Fruit fly (Drosophila melanogaster): ENCODE data around the gene sky.
A peak's percentile ranks its signal among the peaks of the same experiment; 100 is the strongest.

sky gene

DNA sequence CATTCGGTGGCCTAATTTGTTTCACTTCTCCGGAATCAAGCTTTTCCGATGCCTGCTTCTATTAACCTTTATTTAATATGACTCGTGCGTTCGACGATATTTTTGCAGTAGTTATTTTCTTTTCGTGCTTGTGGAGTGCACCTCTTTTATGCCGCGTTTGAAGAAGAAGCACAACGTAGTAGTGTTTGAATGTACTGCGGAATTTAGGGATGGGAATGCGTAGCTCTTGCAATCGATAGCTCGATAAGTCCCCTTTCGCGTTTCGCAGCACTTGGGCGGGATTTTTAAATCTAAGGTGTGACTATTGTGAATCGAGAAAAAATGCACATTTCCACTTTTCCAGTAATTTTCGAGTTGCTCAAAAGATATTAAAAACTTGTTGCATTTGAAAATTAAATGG lies at the start of gene sky, which contains the start of gene CG43739:
sky (minus strand) TSS at position 199 of the 400 bp plus-strand sequence.
CG43739 (minus strand) TSS at position 199 of the 400 bp plus-strand sequence.
- TF ChIP-seq CG4496 (GFP tag; IDR thresholded peaks at IDR 0.05) (0 out of 3 replicates have a peak, but pooled peaks have one; percentile 6), CG34367 (tag; optimal IDR thresholded peaks at IDR 0.05) (no peak), gl (tag; optimal IDR thresholded peaks at IDR 0.05) (no peak), CG17806 (tag; optimal IDR thresholded peaks at IDR 0.05) (no peak), CG8159 (tag; optimal IDR thresholded peaks at IDR 0.05) (no peak), CG13204 (GFP tag; optimal IDR thresholded peaks at IDR 0.05) (no peak), fd96Ca (GFP tag; IDR thresholded peaks at IDR 0.05) (no peak), CG12605 (GFP tag; IDR thresholded peaks at IDR 0.05) (no peak), Ets98B (GFP tag; IDR thresholded peaks at IDR 0.05) (peak; percentile 18; the same call in 1 of the 2 replicates)

DNA sequence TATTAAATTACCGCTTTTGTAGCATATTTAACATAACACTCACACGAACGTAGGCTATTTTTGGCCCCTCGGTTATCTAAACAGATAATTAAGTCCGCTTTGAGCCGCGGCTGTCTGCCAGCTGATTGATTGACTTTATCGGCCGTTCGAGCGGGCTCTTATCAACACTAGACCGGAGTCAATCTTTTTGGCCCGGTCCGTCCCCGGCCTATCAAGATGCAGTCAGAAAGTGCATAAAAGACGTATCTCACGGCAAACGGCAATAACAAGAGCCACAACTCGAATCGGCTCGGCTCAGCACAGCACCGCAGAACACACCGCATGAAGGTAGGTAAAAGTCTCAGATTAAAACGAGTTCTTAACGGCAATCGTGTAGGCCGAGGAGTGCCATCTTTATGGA lies 46.3 kb upstream of the sky start:
- no peak for TF ChIP-seq fd96Ca (GFP tag; IDR thresholded peaks at IDR 0.05)
- 0 out of 3 replicates have a peak, but pooled peaks have one; percentile 27 for TF ChIP-seq CG4496 (GFP tag; IDR thresholded peaks at IDR 0.05)
- TF ChIP-seq CG13204 (GFP tag; optimal IDR thresholded peaks at IDR 0.05): peak; percentile 9
- TF ChIP-seq CG10348 (GFP tag; IDR thresholded peaks at IDR 0.05): no peak
- peak; percentile 3 for TF ChIP-seq gl (tag; optimal IDR thresholded peaks at IDR 0.05)
- TF ChIP-seq EcR (GFP tag; optimal IDR thresholded peaks at IDR 0.05): peak; percentile 72

DNA sequence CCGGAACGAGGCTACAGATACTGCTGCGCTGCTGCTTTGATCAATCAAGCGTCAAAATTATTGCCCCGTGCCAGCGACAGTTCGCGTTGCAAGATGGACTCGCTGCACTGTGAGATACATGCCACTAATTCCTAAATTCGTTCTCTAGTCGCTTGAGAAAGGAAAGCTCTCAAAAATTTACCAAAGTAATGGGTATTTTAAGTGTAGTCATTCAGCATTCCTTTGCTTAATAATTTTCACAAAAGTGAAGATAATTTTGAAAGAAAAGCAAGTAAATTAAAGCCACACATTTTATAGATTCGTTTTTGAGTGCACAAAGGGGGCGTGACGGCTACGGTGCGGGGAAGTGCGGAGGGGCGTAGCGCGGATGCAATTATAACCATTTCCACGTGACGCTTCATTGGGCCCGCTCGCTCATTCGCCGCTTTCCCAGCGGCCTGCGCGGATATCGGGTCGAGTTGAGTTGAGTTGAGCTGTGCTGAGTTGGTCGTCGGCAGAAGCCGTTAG lies 41.3 kb upstream of the sky start:
- TF ChIP-seq CG13204 (GFP tag; optimal IDR thresholded peaks at IDR 0.05): no peak
- no peak for TF ChIP-seq D1 (tag; optimal IDR thresholded peaks at IDR 0.05)
- no peak for TF ChIP-seq Snoo (tag; optimal IDR thresholded peaks at IDR 0.05)
- no peak for TF ChIP-seq Pif1B (GFP tag; optimal IDR thresholded peaks at IDR 0.05)
- no peak for TF ChIP-seq CG12605 (GFP tag; IDR thresholded peaks at IDR 0.05)
- TF ChIP-seq CG32121 (GFP tag; IDR thresholded peaks at IDR 0.05): no peak
- peak; percentile 30 for TF ChIP-seq CG14655 (GFP tag; optimal IDR thresholded peaks at IDR 0.05)
- TF ChIP-seq Ets98B (GFP tag; IDR thresholded peaks at IDR 0.05): peak; percentile 33; the same call in 1 of the 2 replicates
- peak; percentile 29 for TF ChIP-seq CG8301 (tag; optimal IDR thresholded peaks at IDR 0.05)
- no peak for TF ChIP-seq CG15710 (tag; optimal IDR thresholded peaks at IDR 0.05)
- TF ChIP-seq CG10348 (GFP tag; IDR thresholded peaks at IDR 0.05): no peak
- TF ChIP-seq gl (tag; optimal IDR thresholded peaks at IDR 0.05): no peak
- TF ChIP-seq CG17806 (tag; optimal IDR thresholded peaks at IDR 0.05): no peak
- TF ChIP-seq CG4496 (GFP tag; IDR thresholded peaks at IDR 0.05): no peak
- TF ChIP-seq CG8159 (tag; optimal IDR thresholded peaks at IDR 0.05): peak; percentile 2

dm6 chr2L:20957968-20958367 lies 39.2 kb upstream of the sky start:
- TF ChIP-seq CG14655 (GFP tag; optimal IDR thresholded peaks at IDR 0.05) (no peak), gl (tag; optimal IDR thresholded peaks at IDR 0.05) (no peak), Pif1B (GFP tag; optimal IDR thresholded peaks at IDR 0.05) (no peak), Pif1A (GFP tag; optimal IDR thresholded peaks at IDR 0.05) (no peak), fd96Ca (GFP tag; IDR thresholded peaks at IDR 0.05) (no peak), EcR (GFP tag; optimal IDR thresholded peaks at IDR 0.05) (no peak), CG12605 (GFP tag; IDR thresholded peaks at IDR 0.05) (no peak), CG32121 (GFP tag; IDR thresholded peaks at IDR 0.05) (no peak), CG9948 (tag; optimal IDR thresholded peaks at IDR 0.05) (no peak), CG15710 (tag; optimal IDR thresholded peaks at IDR 0.05) (no peak), CG8301 (tag; optimal IDR thresholded peaks at IDR 0.05) (no peak), CG4496 (GFP tag; IDR thresholded peaks at IDR 0.05) (no peak), Snoo (tag; optimal IDR thresholded peaks at IDR 0.05) (no peak), CG13204 (GFP tag; optimal IDR thresholded peaks at IDR 0.05) (no peak), CG17806 (tag; optimal IDR thresholded peaks at IDR 0.05) (no peak), Ets98B (GFP tag; IDR thresholded peaks at IDR 0.05) (no peak), CG8159 (tag; optimal IDR thresholded peaks at IDR 0.05) (no peak), CG34367 (tag; optimal IDR thresholded peaks at IDR 0.05) (no peak), D1 (tag; optimal IDR thresholded peaks at IDR 0.05) (no peak), CG10348 (GFP tag; IDR thresholded peaks at IDR 0.05) (no peak)

DNA sequence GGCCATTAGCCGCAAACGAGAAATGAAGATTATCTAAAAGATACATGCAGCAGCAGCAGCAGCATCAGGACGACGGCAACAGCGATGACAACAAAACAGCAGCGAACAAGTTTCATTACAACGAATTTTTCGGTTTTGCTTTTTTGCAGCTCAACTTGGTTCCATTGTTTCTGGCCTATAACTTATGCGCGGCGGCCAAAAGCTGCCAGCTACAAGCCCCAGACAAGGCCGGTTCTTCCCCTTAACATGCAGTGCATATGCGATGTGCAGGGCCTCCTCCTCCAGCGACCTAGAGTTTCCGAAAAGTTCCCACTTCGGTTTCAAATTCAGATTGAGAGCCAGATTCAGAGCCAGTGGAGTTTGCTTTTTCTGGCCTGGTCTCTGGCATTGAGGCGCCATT lies 38.5 kb upstream of the sky start:
- TF ChIP-seq EcR (GFP tag; optimal IDR thresholded peaks at IDR 0.05) (peak; percentile 68), D1 (tag; optimal IDR thresholded peaks at IDR 0.05) (no peak)

- TF ChIP-seq CG34367 (tag; optimal IDR thresholded peaks at IDR 0.05) (peak; percentile 57), CG8159 (tag; optimal IDR thresholded peaks at IDR 0.05) (peak; percentile 89), gl (tag; optimal IDR thresholded peaks at IDR 0.05) (peak; percentile 7), CG17806 (tag; optimal IDR thresholded peaks at IDR 0.05) (peak; percentile 77), CG32121 (GFP tag; IDR thresholded peaks at IDR 0.05) (no peak), Ets98B (GFP tag; IDR thresholded peaks at IDR 0.05) (no peak), CG10348 (GFP tag; IDR thresholded peaks at IDR 0.05) (no peak), Pif1A (GFP tag; optimal IDR thresholded peaks at IDR 0.05) (peak; percentile 16), CG13204 (GFP tag; optimal IDR thresholded peaks at IDR 0.05) (peak; percentile 1), CG4496 (GFP tag; IDR thresholded peaks at IDR 0.05) (no peak), rn (GFP tag; IDR thresholded peaks at IDR 0.05) (no peak), CG9948 (tag; optimal IDR thresholded peaks at IDR 0.05) (peak; percentile 76), Pif1B (GFP tag; optimal IDR thresholded peaks at IDR 0.05) (peak; percentile 21), CG12605 (GFP tag; IDR thresholded peaks at IDR 0.05) (no peak), Snoo (tag; optimal IDR thresholded peaks at IDR 0.05) (peak; percentile 43), fd96Ca (GFP tag; IDR thresholded peaks at IDR 0.05) (no peak), CG14655 (GFP tag; optimal IDR thresholded peaks at IDR 0.05) (peak; percentile 38), D1 (tag; optimal IDR thresholded peaks at IDR 0.05) (peak; percentile 62), CG15710 (tag; optimal IDR thresholded peaks at IDR 0.05) (peak; percentile 71), EcR (GFP tag; optimal IDR thresholded peaks at IDR 0.05) (no peak), CG8301 (tag; optimal IDR thresholded peaks at IDR 0.05) (peak; percentile 24)
Measured at dm6 chr2L:20956836-20957235, 38.1 kb upstream of the sky start.

Measured in whole organism, pupa.